Fruit fly (Drosophila melanogaster) whole organism, wandering third instar larva: Measurements from ENCODE around the gene CG3408.

Experiments used
- Abd-B ChIP-seq: fragments of >200 bp; optimal IDR thresholded peaks from 2 replicates; lab custom pipeline; 2017; ENCODE audit warnings: missing biosample characterization, missing genetic modification characterization
- CG9705 ChIP-seq: fragments of 200-800 bp; sonication (Bioruptor generic); optimal IDR thresholded peaks from 2 replicates; lab custom pipeline; 2018; ENCODE audit warnings: missing biosample characterization, mild to moderate bottlenecking, missing genetic modification characterization
- Dfd ChIP-seq: fragments of >200 bp; optimal IDR thresholded peaks from 2 replicates; lab custom pipeline; 2017; ENCODE audit warnings: missing biosample characterization, missing genetic modification characterization
- Dif ChIP-seq: fragments of 200-275, 200-300 bp; sonication (Bioruptor generic); optimal IDR thresholded peaks from 2 replicates; lab custom pipeline; 2018; ENCODE audit warnings: missing biosample characterization, missing genetic modification characterization; ENCODE audit not compliant: partially characterized antibody
- GATAd ChIP-seq: sonication (Bioruptor generic); optimal IDR thresholded peaks from 2 replicates; lab custom pipeline; 2016; ENCODE audit warnings: missing biosample characterization, missing genetic modification characterization
- HLH106 ChIP-seq: fragments of 200-800 bp; optimal IDR thresholded peaks from 3 replicates; lab custom pipeline; 2019; ENCODE audit warnings: missing biosample characterization, mild to moderate bottlenecking, missing genetic modification characterization, moderate library complexity
- Hnf4 ChIP-seq: fragments of 200-800 bp; sonication (Bioruptor generic); optimal IDR thresholded peaks from 2 replicates; lab custom pipeline; 2016; ENCODE audit warnings: missing biosample characterization, mild to moderate bottlenecking, missing genetic modification characterization
- Hr78 ChIP-seq: fragments of >200 bp; optimal IDR thresholded peaks from 2 replicates; lab custom pipeline; 2017; ENCODE audit warnings: missing biosample characterization, missing genetic modification characterization
- Jra ChIP-seq: sonication (Bioruptor generic); optimal IDR thresholded peaks from 2 replicates; lab custom pipeline; 2016; ENCODE audit warnings: missing biosample characterization, missing genetic modification characterization
- Mio ChIP-seq: sonication (Bioruptor generic); optimal IDR thresholded peaks from 2 replicates; lab custom pipeline; 2016; ENCODE audit warnings: missing biosample characterization, missing genetic modification characterization
- Myc ChIP-seq: fragments of >200 bp; optimal IDR thresholded peaks from 2 replicates; lab custom pipeline; 2017
- N ChIP-seq: fragments of >200 bp; optimal IDR thresholded peaks from 2 replicates; lab custom pipeline; 2018; ENCODE audit warnings: missing biosample characterization, missing external identifiers, missing genetic modification characterization
- OdsH ChIP-seq: fragments of 200-800 bp; sonication (Bioruptor generic); optimal IDR thresholded peaks from 2 replicates; lab custom pipeline; 2016; ENCODE audit warnings: missing biosample characterization, mild to moderate bottlenecking, missing genetic modification characterization
- Rel ChIP-seq, 2 experiments: fragments of 200-800 bp; sonication (Bioruptor generic) in 1 of 2; optimal IDR thresholded peaks; 2 replicates in 1 of 2; 3 replicates in 1 of 2; lab custom pipeline; 2016 to 2019; ENCODE audit warnings: mild to moderate bottlenecking in 2 of 2, missing biosample characterization in 2 of 2, missing genetic modification characterization in 2 of 2, moderate library complexity in 1 of 2
- Sp1 ChIP-seq: fragments of 200-800 bp; sonication (Bioruptor generic); optimal IDR thresholded peaks from 3 replicates; lab custom pipeline; 2019; ENCODE audit warnings: missing biosample characterization, mild to moderate bottlenecking, missing genetic modification characterization, moderate library complexity
- Vsx2 ChIP-seq: fragments of 200-300, 225-300 bp; sonication (Bioruptor generic); optimal IDR thresholded peaks from 2 replicates; lab custom pipeline; 2018; ENCODE audit warnings: missing biosample characterization, missing genetic modification characterization; ENCODE audit not compliant: partially characterized antibody
- br ChIP-seq: fragments of 200-800 bp; sonication (Bioruptor generic); optimal IDR thresholded peaks from 2 replicates; lab custom pipeline; 2016; ENCODE audit warnings: missing biosample characterization, missing genetic modification characterization
- dl ChIP-seq, 2 experiments: fragments of 175-275, 200-275 bp in 1 of 2; fragments of 200-275 bp in 1 of 2; sonication (Bioruptor generic); optimal IDR thresholded peaks; lab custom pipeline; 2018; ENCODE audit warnings: mild to moderate bottlenecking in 2 of 2, missing biosample characterization in 2 of 2, missing genetic modification characterization in 2 of 2, moderate library complexity in 2 of 2; ENCODE audit not compliant: partially characterized antibody in 2 of 2, insufficient read depth in 1 of 2
- dmrt93B ChIP-seq: fragments of 200-800 bp; sonication (Bioruptor generic); optimal IDR thresholded peaks from 2 replicates; lab custom pipeline; 2018; ENCODE audit warnings: missing biosample characterization, mild to moderate bottlenecking, missing genetic modification characterization
- dsf ChIP-seq: sonication (Bioruptor generic); optimal IDR thresholded peaks from 2 replicates; lab custom pipeline; 2016; ENCODE audit warnings: missing biosample characterization, missing genetic modification characterization, borderline replicate concordance
- ey ChIP-seq: fragments of 200-800 bp; sonication (Bioruptor generic); optimal IDR thresholded peaks from 2 replicates; lab custom pipeline; 2016; ENCODE audit warnings: missing biosample characterization, missing genetic modification characterization
- foxo ChIP-seq, 2 experiments: fragments of 200-800 bp; sonication (Bioruptor generic); optimal IDR thresholded peaks; 2 replicates in 1 of 2; 3 replicates in 1 of 2; lab custom pipeline; 2016 to 2017; ENCODE audit warnings: missing biosample characterization in 2 of 2, missing genetic modification characterization in 2 of 2
- fru ChIP-seq: fragments of 200-800 bp; sonication (Bioruptor generic); optimal IDR thresholded peaks from 3 replicates; lab custom pipeline; 2016; ENCODE audit warnings: missing biosample characterization, mild to moderate bottlenecking, missing genetic modification characterization
- h ChIP-seq: fragments of 200-800 bp; sonication (Bioruptor generic); optimal IDR thresholded peaks from 3 replicates; lab custom pipeline; 2016; ENCODE audit warnings: missing biosample characterization, mild to moderate bottlenecking, missing genetic modification characterization
- lola ChIP-seq: fragments of >200 bp; optimal IDR thresholded peaks from 2 replicates; lab custom pipeline; 2017; ENCODE audit warnings: missing biosample characterization, missing genetic modification characterization
- pan ChIP-seq: fragments of >200 bp; optimal IDR thresholded peaks from 2 replicates; lab custom pipeline; 2017
- psq ChIP-seq: fragments of 200-800 bp; sonication (Bioruptor generic); optimal IDR thresholded peaks from 3 replicates; lab custom pipeline; 2017; ENCODE audit warnings: missing biosample characterization, mild to moderate bottlenecking, missing genetic modification characterization, moderate library complexity
- rgr ChIP-seq: fragments of 200-800 bp; sonication (Bioruptor generic); optimal IDR thresholded peaks from 3 replicates; lab custom pipeline; 2016; ENCODE audit warnings: missing biosample characterization, mild to moderate bottlenecking, missing genetic modification characterization
- sage ChIP-seq: fragments of 200-800 bp; sonication (Bioruptor generic); optimal IDR thresholded peaks from 2 replicates; lab custom pipeline; 2016; ENCODE audit warnings: missing biosample characterization, mild to moderate bottlenecking, missing genetic modification characterization
- tai ChIP-seq: sonication (Bioruptor generic); optimal IDR thresholded peaks from 2 replicates; lab custom pipeline; 2016; ENCODE audit warnings: missing biosample characterization, missing genetic modification characterization

Gene CG3408

dm6 chr3L:9555004-9555403 is 45.6 kb upstream of the CG3408 start:
- TF ChIP-seq dsf (GFP tag; lab: Kevin White, UChicago) (no peak), CG9705 (GFP tag; lab: Kevin White, UChicago) (no peak), sage (GFP tag; lab: Kevin White, UChicago) (no peak), Vsx2 (GFP tag; lab: Kevin White, UChicago) (no peak), Dfd (GFP tag; lab: Kevin White, UChicago) (no peak), N (GFP tag; lab: Kevin White, UChicago) (no peak), OdsH (GFP tag; lab: Kevin White, UChicago) (no peak), ey (GFP tag; lab: Kevin White, UChicago) (no peak), Sp1 (no peak), pan (no peak), Jra (GFP tag; lab: Kevin White, UChicago) (no peak), Hr78 (no peak), rgr (GFP tag; lab: Kevin White, UChicago) (no peak), GATAd (GFP tag; lab: Kevin White, UChicago) (no peak), Dif (GFP tag; lab: Kevin White, UChicago) (no peak), Abd-B (no peak), dmrt93B (no peak), psq (no peak)
- TF ChIP-seq, all 38 proteins: peak for 0

- TF ChIP-seq dsf (GFP tag; lab: Kevin White, UChicago) (no peak), dl (GFP tag; optimal IDR thresholded peaks at IDR 0.05; lab: Kevin White, UChicago; ENCODE audit: insufficient read depth in 1 of 2, partially characterized antibody in 2 of 2) (no peak), Jra (GFP tag; lab: Kevin White, UChicago) (no peak), Sp1 (no peak), Rel (GFP tag; optimal IDR thresholded peaks at IDR 0.05; lab: Kevin White, UChicago) (no peak), Rel (tag; optimal IDR thresholded peaks at IDR 0.05; lab: Kevin White, UChicago) (no peak), h (GFP tag; lab: Kevin White, UChicago) (no peak), Vsx2 (GFP tag; lab: Kevin White, UChicago) (no peak), foxo (GFP tag; optimal IDR thresholded peaks at IDR 0.05; lab: Kevin White, UChicago) (no peak), HLH106 (no peak), pan (no peak), psq (no peak), br (GFP tag; lab: Kevin White, UChicago) (no peak), Hnf4 (GFP tag; lab: Kevin White, UChicago) (no peak), OdsH (GFP tag; lab: Kevin White, UChicago) (no peak), N (GFP tag; lab: Kevin White, UChicago) (no peak), Dif (GFP tag; lab: Kevin White, UChicago) (no peak), rgr (GFP tag; lab: Kevin White, UChicago) (no peak), Abd-B (no peak), GATAd (GFP tag; lab: Kevin White, UChicago) (no peak)
These were observed 42.9 kb upstream of the CG3408 start for dm6 chr3L:9552190-9552809.

- TF ChIP-seq Vsx2 (GFP tag; lab: Kevin White, UChicago) (no peak), pan (no peak), Rel (GFP tag; optimal IDR thresholded peaks at IDR 0.05; lab: Kevin White, UChicago) (no peak), Rel (tag; optimal IDR thresholded peaks at IDR 0.05; lab: Kevin White, UChicago) (no peak), CG9705 (GFP tag; lab: Kevin White, UChicago) (no peak), br (GFP tag; lab: Kevin White, UChicago) (no peak), Myc (lab: Kevin White, UChicago) (no peak), dmrt93B (no peak), fru (GFP tag; lab: Kevin White, UChicago) (no peak), sage (GFP tag; lab: Kevin White, UChicago) (no peak), N (GFP tag; lab: Kevin White, UChicago) (no peak), tai (GFP tag; lab: Kevin White, UChicago) (no peak), Dif (GFP tag; lab: Kevin White, UChicago) (no peak), lola (no peak), psq (no peak), Hnf4 (GFP tag; lab: Kevin White, UChicago) (no peak), foxo (GFP tag; optimal IDR thresholded peaks at IDR 0.05; lab: Kevin White, UChicago) (no peak), ey (GFP tag; lab: Kevin White, UChicago) (no peak), Hr78 (no peak), h (GFP tag; lab: Kevin White, UChicago) (no peak), Mio (no peak)
These were observed 41.6 kb upstream of the CG3408 start for dm6 chr3L:9550873-9551580.
